Worm (Caenorhabditis elegans) whole organism, mixed stage, embryonic: Measurements from ENCODE around the gene F19B6.1.

ENCODE experiments used
- bed-3 ChIP-seq: fragments of 200-800 bp; sonication (Bioruptor generic); optimal IDR thresholded peaks from 3 replicates; lab custom pipeline; 2018; ENCODE audit warnings: mild to moderate bottlenecking, missing genetic modification characterization, moderate library complexity, missing compliant biosample characterization
- blmp-1 ChIP-seq: fragments of 150-350 bp; optimal IDR thresholded peaks from 2 replicates; lab custom pipeline; 2014; ENCODE audit warnings: missing biosample characterization, missing genetic modification characterization
- ceh-39 ChIP-seq: fragments of 150-350 bp; optimal IDR thresholded peaks from 2 replicates; lab custom pipeline; 2014; ENCODE audit warnings: missing biosample characterization, missing genetic modification characterization
- ceh-83 ChIP-seq: fragments of 200-800 bp; sonication (Bioruptor generic); optimal IDR thresholded peaks from 2 replicates; lab custom pipeline; 2018; ENCODE audit warnings: mild to moderate bottlenecking, missing genetic modification characterization, missing compliant biosample characterization
- cnd-1 ChIP-seq: fragments of 200-800 bp; sonication (Bioruptor generic); optimal IDR thresholded peaks from 2 replicates; lab custom pipeline; 2018; ENCODE audit warnings: mild to moderate bottlenecking, missing genetic modification characterization, missing compliant biosample characterization
- drap-1 ChIP-seq: fragments of 200-800 bp; sonication (Bioruptor generic); optimal IDR thresholded peaks from 3 replicates; lab custom pipeline; 2018; ENCODE audit warnings: mild to moderate bottlenecking, missing genetic modification characterization, missing compliant biosample characterization
- elt-1 ChIP-seq: sonication (generic microtip); optimal IDR thresholded peaks from 2 replicates; lab custom pipeline; 2017; ENCODE audit warnings: missing genetic modification characterization, mild to moderate bottlenecking, missing compliant biosample characterization, antibody characterized with exemption, moderate library complexity, borderline replicate concordance; ENCODE audit not compliant: insufficient read depth
- elt-3 ChIP-seq: fragments of 150-350 bp; optimal IDR thresholded peaks from 2 replicates; lab custom pipeline; 2014; ENCODE audit warnings: missing biosample characterization, missing genetic modification characterization
- flh-1 ChIP-seq: fragments of 200-800 bp; sonication (Bioruptor generic); optimal IDR thresholded peaks from 2 replicates; lab custom pipeline; 2018; ENCODE audit warnings: mild to moderate bottlenecking, missing genetic modification characterization, moderate library complexity, missing compliant biosample characterization
- ham-2 ChIP-seq: fragments of 200-800 bp; sonication (Bioruptor generic); optimal IDR thresholded peaks from 2 replicates; lab custom pipeline; 2018; ENCODE audit warnings: mild to moderate bottlenecking, missing genetic modification characterization, missing compliant biosample characterization
- hlh-1 ChIP-seq: fragments of 150-350 bp; optimal IDR thresholded peaks from 2 replicates; lab custom pipeline; 2014; ENCODE audit warnings: missing biosample characterization, missing genetic modification reagents, missing genetic modification characterization
- lin-13 ChIP-seq: fragments of 150-350 bp; optimal IDR thresholded peaks from 2 replicates; lab custom pipeline; 2014; ENCODE audit warnings: missing biosample characterization, missing genetic modification characterization
- lin-32 ChIP-seq: fragments of 200-800 bp; sonication (Bioruptor generic); optimal IDR thresholded peaks from 2 replicates; lab custom pipeline; 2018; ENCODE audit warnings: mild to moderate bottlenecking, missing genetic modification characterization, missing compliant biosample characterization
- lsy-2 ChIP-seq: fragments of 150-350 bp; optimal IDR thresholded peaks from 2 replicates; lab custom pipeline; 2014; ENCODE audit warnings: missing biosample characterization, missing genetic modification characterization
- mab-5 ChIP-seq: fragments of 150-350 bp; optimal IDR thresholded peaks from 2 replicates; lab custom pipeline; 2014; ENCODE audit warnings: missing biosample characterization, missing genetic modification characterization
- mep-1 ChIP-seq: fragments of 150-350 bp; optimal IDR thresholded peaks from 2 replicates; lab custom pipeline; 2017; ENCODE audit warnings: missing biosample characterization, missing genetic modification reagents, missing genetic modification characterization, inconsistent platforms
- mls-2 ChIP-seq: sonication (generic microtip); optimal IDR thresholded peaks from 2 replicates; lab custom pipeline; 2016; ENCODE audit warnings: mild to moderate bottlenecking, missing genetic modification characterization, moderate library complexity, missing compliant biosample characterization
- nhr-12 ChIP-seq: fragments of 150-350 bp; optimal IDR thresholded peaks from 2 replicates; lab custom pipeline; 2014; ENCODE audit warnings: missing biosample characterization, missing genetic modification characterization
- nhr-2 ChIP-seq: fragments of 150-350 bp; optimal IDR thresholded peaks from 2 replicates; lab custom pipeline; 2014; ENCODE audit warnings: missing biosample characterization, missing genetic modification characterization
- nhr-237 ChIP-seq: fragments of 150-350 bp; optimal IDR thresholded peaks from 2 replicates; lab custom pipeline; 2014; ENCODE audit warnings: missing biosample characterization, missing genetic modification characterization
- nhr-28 ChIP-seq: fragments of 150-350 bp; optimal IDR thresholded peaks from 2 replicates; lab custom pipeline; 2014; ENCODE audit warnings: missing biosample characterization, missing genetic modification characterization
- nhr-76 ChIP-seq: sonication (generic microtip); optimal IDR thresholded peaks from 2 replicates; lab custom pipeline; 2017; ENCODE audit warnings: missing biosample characterization, missing genetic modification characterization
- pha-4 ChIP-seq: fragments of 150-350 bp; optimal IDR thresholded peaks from 2 replicates; lab custom pipeline; 2018; ENCODE audit warnings: missing biosample characterization, missing genetic modification reagents, missing genetic modification characterization
- snpc-4 ChIP-seq: fragments of 150-350 bp; optimal IDR thresholded peaks from 2 replicates; lab custom pipeline; 2014; ENCODE audit warnings: missing biosample characterization, missing genetic modification characterization
- sptf-1 ChIP-seq: sonication (generic microtip); optimal IDR thresholded peaks from 2 replicates; lab custom pipeline; 2017; ENCODE audit warnings: mild to moderate bottlenecking, missing genetic modification characterization, moderate library complexity, missing compliant biosample characterization
- unc-120 ChIP-seq: sonication (generic microtip); optimal IDR thresholded peaks from 2 replicates; lab custom pipeline; 2017; ENCODE audit warnings: missing genetic modification characterization, missing compliant biosample characterization; ENCODE audit not compliant: poor library complexity, severe bottlenecking
- unc-39 ChIP-seq: fragments of 150-350 bp; optimal IDR thresholded peaks from 2 replicates; lab custom pipeline; 2014; ENCODE audit warnings: missing biosample characterization, missing genetic modification characterization
- unc-62 ChIP-seq: fragments of 150-350 bp; optimal IDR thresholded peaks from 2 replicates; lab custom pipeline; 2014; ENCODE audit warnings: missing biosample characterization, missing genetic modification reagents, missing genetic modification characterization
- zip-8 ChIP-seq: fragments of 150-350 bp; optimal IDR thresholded peaks from 2 replicates; lab custom pipeline; 2014; ENCODE audit warnings: missing biosample characterization, missing genetic modification characterization
- ztf-11 ChIP-seq: fragments of 150-350 bp; optimal IDR thresholded peaks from 2 replicates; lab custom pipeline; 2014; ENCODE audit warnings: missing biosample characterization, missing genetic modification characterization

F19B6.1 gene

ce11 chrIV:12301161-12301560 is 34.7 kb downstream of the F19B6.1 start, which contains the start of gene oac-59:
oac-59 (minus strand) TSS chrIV:12301261.
- TF ChIP-seq pha-4 (no peak), cnd-1 (tag; lab: Kevin White, UChicago) (no peak), sptf-1 (no peak), nhr-76 (tag; lab: Kevin White, UChicago) (no peak)

DNA sequence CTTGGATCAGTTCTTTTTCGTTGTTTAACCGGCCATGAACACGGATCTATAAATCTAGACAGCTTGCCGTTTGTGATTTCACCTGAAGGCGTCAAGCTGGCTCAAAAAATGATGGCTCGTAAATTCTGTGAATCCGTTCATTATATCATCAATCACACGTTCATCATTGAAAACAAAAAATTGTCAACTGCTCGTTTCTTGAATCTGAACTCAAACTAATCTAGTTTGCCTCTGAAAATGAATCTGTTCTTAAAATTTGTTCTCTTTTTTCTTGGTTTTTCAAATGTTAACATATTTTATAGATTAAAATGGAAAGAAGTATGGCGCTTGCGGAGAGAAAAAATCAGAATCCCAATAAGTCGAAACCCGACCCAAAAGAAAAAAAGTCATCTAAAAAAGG is 45.1 kb downstream of the F19B6.1 start, which contains the start of gene C42C1.8:
C42C1.8 (plus strand) TSS at position 301 of the 400 bp plus-strand sequence.
- no peak for TF ChIP-seq snpc-4 (tag; lab: Kevin White, UChicago)
- no peak for TF ChIP-seq lin-13
- TF ChIP-seq sptf-1: no peak

ce11 chrIV:12289149-12289548 is 46.7 kb downstream of the F19B6.1 start, which contains the start of gene C42C1.9:
C42C1.9 (plus strand) TSS chrIV:12289449.
- TF ChIP-seq blmp-1 (tag; lab: Kevin White, UChicago): no peak
- no peak for TF ChIP-seq nhr-76 (tag; lab: Kevin White, UChicago)
- TF ChIP-seq lin-13: no peak
- no peak for TF ChIP-seq unc-62
- TF ChIP-seq hlh-1 (tag; lab: Kevin White, UChicago): no peak
- TF ChIP-seq mls-2 (tag; lab: Kevin White, UChicago): no peak
- TF ChIP-seq unc-120: no peak
- no peak for TF ChIP-seq mep-1 (tag; lab: Kevin White, UChicago)
- TF ChIP-seq pha-4: no peak
- TF ChIP-seq lsy-2 (tag; lab: Kevin White, UChicago): no peak

DNA sequence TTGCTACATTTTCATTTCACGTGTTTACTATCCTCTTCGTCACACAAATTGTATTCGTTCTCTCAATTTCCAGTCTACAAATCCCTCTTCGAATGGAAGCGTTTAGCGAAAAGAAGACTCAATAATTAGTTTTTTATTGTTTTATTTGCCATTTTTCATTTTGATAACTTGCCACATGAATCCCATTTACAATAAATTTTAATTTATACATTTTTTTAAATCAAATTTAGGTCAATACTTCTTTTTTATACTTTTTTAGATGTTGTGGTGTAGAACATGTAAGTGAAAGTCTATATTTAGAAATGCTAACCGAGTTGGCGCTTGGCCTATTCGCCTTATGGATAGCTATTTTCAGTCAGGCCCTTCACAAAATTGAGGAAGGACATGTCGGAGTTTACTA is 48.2 kb downstream of the F19B6.1 start, which contains the start of gene erl-1:
erl-1 (plus strand) TSS at position 301 of the 400 bp plus-strand sequence.
- TF ChIP-seq zip-8 (tag; lab: Kevin White, UChicago): no peak
- no peak for TF ChIP-seq elt-3 (tag; lab: Kevin White, UChicago)
- no peak for TF ChIP-seq sptf-1
- no peak for TF ChIP-seq cnd-1 (tag; lab: Kevin White, UChicago)
- TF ChIP-seq hlh-1 (tag; lab: Kevin White, UChicago): no peak
- TF ChIP-seq unc-39 (tag; lab: Kevin White, UChicago): no peak
- TF ChIP-seq mab-5 (tag; lab: Kevin White, UChicago): no peak
- TF ChIP-seq elt-1: no peak
- no peak for TF ChIP-seq lin-32 (GFP tag; lab: Kevin White, UChicago)
- TF ChIP-seq nhr-237 (tag; lab: Kevin White, UChicago): no peak
- no peak for TF ChIP-seq lin-13
- no peak for TF ChIP-seq blmp-1 (tag; lab: Kevin White, UChicago)
- no peak for TF ChIP-seq ztf-11 (tag; lab: Kevin White, UChicago)
- TF ChIP-seq ceh-83 (GFP tag; lab: Kevin White, UChicago): no peak
- TF ChIP-seq mep-1 (tag; lab: Kevin White, UChicago): no peak
- TF ChIP-seq nhr-12 (tag; lab: Kevin White, UChicago): no peak
- TF ChIP-seq bed-3 (GFP tag; lab: Kevin White, UChicago): no peak
- TF ChIP-seq flh-1 (GFP tag; lab: Kevin White, UChicago): no peak
- TF ChIP-seq unc-62: no peak

DNA sequence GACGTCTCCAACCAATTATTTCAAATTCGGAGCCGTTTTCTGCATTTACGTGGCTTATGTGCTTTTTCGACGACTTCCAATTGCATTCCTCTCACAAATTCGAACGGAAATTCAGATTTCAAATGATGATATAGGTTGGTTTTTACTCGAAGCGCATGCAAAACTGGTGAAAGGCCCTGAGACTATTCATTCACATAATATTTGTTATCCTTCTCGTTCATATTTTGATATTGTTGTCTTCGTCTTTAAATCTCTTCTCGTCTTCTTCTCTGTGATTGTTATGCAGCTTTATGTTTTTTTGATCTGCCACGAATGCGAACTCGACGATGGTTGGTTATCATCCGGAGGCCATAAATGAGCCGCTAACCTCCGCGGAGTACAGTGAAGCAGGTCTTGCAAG is 53.0 kb downstream of the F19B6.1 start, which contains the start of gene hpo-12:
hpo-12 (plus strand) TSS at position 301 of the 400 bp plus-strand sequence.
- TF ChIP-seq mab-5 (tag; lab: Kevin White, UChicago) (no peak), nhr-2 (tag; lab: Kevin White, UChicago) (no peak), lin-13 (no peak), drap-1 (GFP tag; lab: Kevin White, UChicago) (no peak), hlh-1 (tag; lab: Kevin White, UChicago) (no peak), ceh-39 (tag; lab: Kevin White, UChicago) (no peak), sptf-1 (no peak), nhr-28 (tag; lab: Kevin White, UChicago) (no peak), nhr-76 (tag; lab: Kevin White, UChicago) (no peak), blmp-1 (tag; lab: Kevin White, UChicago) (no peak), ham-2 (GFP tag; lab: Kevin White, UChicago) (no peak)
